Fruit fly (Drosophila melanogaster): ENCODE measurements around the gene Zyx.

- TF ChIP-seq lola (GFP tag; optimal IDR thresholded peaks at IDR 0.05) (no peak), Dfd (GFP tag; optimal IDR thresholded peaks at IDR 0.05) (no peak), usp (GFP tag; optimal IDR thresholded peaks at IDR 0.05) (no peak), jim (GFP tag; optimal IDR thresholded peaks at IDR 0.05) (no peak), Abd-B (GFP tag; optimal IDR thresholded peaks at IDR 0.05) (no peak), psq (GFP tag; optimal IDR thresholded peaks at IDR 0.05) (no peak), br (GFP tag; optimal IDR thresholded peaks at IDR 0.05) (no peak), foxo (GFP tag; optimal IDR thresholded peaks at IDR 0.05) (no peak), fru (GFP tag; optimal IDR thresholded peaks at IDR 0.05) (no peak), GATAd (GFP tag; optimal IDR thresholded peaks at IDR 0.05) (no peak), OdsH (GFP tag; optimal IDR thresholded peaks at IDR 0.05) (no peak), Hr78 (GFP tag; optimal IDR thresholded peaks at IDR 0.05) (peak; percentile 57), sage (GFP tag; optimal IDR thresholded peaks at IDR 0.05) (peak; percentile 15)
Measured at dm6 chr4:1060373-1061094, 4.3 kb downstream of the Zyx start, which contains the start of gene apolpp.
